Worm (Caenorhabditis elegans): ENCODE results near the gene sre-26.

DNA sequence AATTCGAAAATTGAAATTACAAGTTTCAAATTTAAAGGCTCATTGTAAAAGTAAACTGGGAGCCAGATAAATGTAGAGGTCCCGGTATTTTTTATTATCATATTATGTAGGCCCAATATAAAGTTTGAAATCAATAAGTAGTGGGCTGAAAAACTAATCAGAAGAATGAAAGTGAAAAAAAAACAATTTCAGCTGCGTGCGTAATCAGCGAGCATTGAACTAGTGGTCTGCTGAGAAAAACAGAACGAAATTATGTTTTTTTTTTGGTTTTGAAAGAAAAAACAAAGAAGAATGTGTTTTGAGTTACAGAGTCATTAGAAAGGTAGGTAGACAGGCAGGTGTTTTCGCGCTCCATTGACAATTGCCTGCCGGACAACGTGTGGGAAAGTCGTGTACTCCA, 11.7 kb downstream of the sre-26 start, which contains the start of gene sre-31:
- TF ChIP-seq him-1 (tag; optimal IDR thresholded peaks at IDR 0.05) (no peak), W03F9.2 (tag; optimal IDR thresholded peaks at IDR 0.05) (no peak), dao-5 (tag; optimal IDR thresholded peaks at IDR 0.05) (no peak)

Data from whole organism, L4/young adult.